Worm (Caenorhabditis elegans) whole organism, L4 larva: ENCODE measurements around the gene T22F7.4.

Experiments
- D1046.2 ChIP-seq: fragments of 200-800 bp; sonication (Bioruptor generic); IDR thresholded peaks from 2 replicates; pipeline ENCODE4 v1.3.6; 2022; ENCODE audit warnings: missing genetic modification characterization, missing compliant biosample characterization
- F49E8.2 ChIP-seq: sonication (generic microtip); optimal IDR thresholded peaks from 2 replicates; lab custom pipeline; 2016; ENCODE audit warnings: missing compliant biosample characterization, mild to moderate bottlenecking, missing genetic modification characterization, borderline replicate concordance
- T20F7.1 ChIP-seq: fragments of 200-800 bp; sonication (Bioruptor generic); optimal IDR thresholded peaks from 2 replicates; lab custom pipeline; 2018; ENCODE audit warnings: mild to moderate bottlenecking, missing genetic modification characterization, missing compliant biosample characterization
- Y48G9A.11 ChIP-seq: fragments of 200-800 bp; sonication (Bioruptor generic); IDR thresholded peaks from 2 replicates; pipeline ENCODE4 v1.3.6; 2022; ENCODE audit warnings: missing genetic modification reagents, missing genetic modification characterization, missing compliant biosample characterization
- Y5F2A.4 ChIP-seq: fragments of 200-800 bp; sonication (Bioruptor generic); optimal IDR thresholded peaks from 2 replicates; lab custom pipeline; 2018; ENCODE audit warnings: mild to moderate bottlenecking, missing genetic modification characterization, missing compliant biosample characterization
- Y75B8A.6 ChIP-seq: fragments of 200-800 bp; sonication (Bioruptor generic); IDR thresholded peaks from 2 replicates; pipeline ENCODE4 v1.3.6; 2022; ENCODE audit warnings: missing genetic modification reagents, missing genetic modification characterization, missing compliant biosample characterization
- ZK337.2 ChIP-seq: fragments of 200-800 bp; sonication (Bioruptor generic); IDR thresholded peaks from 2 replicates; pipeline ENCODE4 v1.3.6; 2022; ENCODE audit warnings: missing genetic modification reagents, missing genetic modification characterization, missing compliant biosample characterization
- ZK546.5 ChIP-seq, 2 experiments: sonication (generic microtip); optimal IDR thresholded peaks; 2 replicates each; lab custom pipeline; 2017; ENCODE audit warnings: missing biosample characterization in 2 of 2, missing genetic modification characterization in 2 of 2
- attf-4 ChIP-seq: sonication (generic microtip); optimal IDR thresholded peaks from 3 replicates; lab custom pipeline; 2017; ENCODE audit warnings: missing biosample characterization, missing genetic modification characterization
- ceh-28 ChIP-seq: fragments of 150-350 bp; optimal IDR thresholded peaks from 2 replicates; lab custom pipeline; 2014; ENCODE audit warnings: missing biosample characterization, missing genetic modification reagents, missing genetic modification characterization
- ceh-32 ChIP-seq: sonication (generic microtip); optimal IDR thresholded peaks from 2 replicates; lab custom pipeline; 2016; ENCODE audit warnings: mild to moderate bottlenecking, missing genetic modification characterization, missing compliant biosample characterization; ENCODE audit not compliant: poor library complexity
- ces-1 ChIP-seq: fragments of 150-350 bp; sonication (generic microtip); optimal IDR thresholded peaks from 4 replicates; lab custom pipeline; 2014; ENCODE audit warnings: missing biosample characterization, missing genetic modification reagents, missing genetic modification characterization
- cey-2 ChIP-seq: sonication (generic microtip); optimal IDR thresholded peaks from 3 replicates; lab custom pipeline; 2017; ENCODE audit warnings: missing genetic modification characterization, mild to moderate bottlenecking, missing compliant biosample characterization, antibody characterized with exemption, borderline replicate concordance; ENCODE audit not compliant: insufficient read depth
- ctbp-1 ChIP-seq: fragments of 200-800 bp; sonication (Bioruptor generic); IDR thresholded peaks from 2 replicates; pipeline ENCODE4 v1.3.6; 2022; ENCODE audit warnings: missing genetic modification reagents, missing genetic modification characterization, missing compliant biosample characterization
- daf-19 ChIP-seq: fragments of 200-800 bp; sonication (Bioruptor generic); conservative IDR thresholded peaks from 2 replicates; pipeline ENCODE4 v1.3.6; 2022; ENCODE audit warnings: missing genetic modification characterization, missing compliant biosample characterization
- daf-8 ChIP-seq: fragments of 200-800 bp; sonication (Bioruptor generic); IDR thresholded peaks from 2 replicates; pipeline ENCODE4 v1.3.6; 2022; ENCODE audit warnings: missing genetic modification characterization, missing compliant biosample characterization
- dmd-6 ChIP-seq: fragments of 200-800 bp; sonication (Bioruptor generic); IDR thresholded peaks from 2 replicates; pipeline ENCODE4 v1.3.6; 2022; ENCODE audit warnings: missing genetic modification reagents, missing genetic modification characterization, missing compliant biosample characterization
- dmd-8 ChIP-seq: fragments of 200-800 bp; sonication (Bioruptor generic); IDR thresholded peaks from 2 replicates; pipeline ENCODE4 v1.3.6; 2022; ENCODE audit warnings: missing genetic modification characterization, missing compliant biosample characterization
- dmd-9 ChIP-seq: fragments of 200-800 bp; sonication (Bioruptor generic); IDR thresholded peaks from 2 replicates; pipeline ENCODE4 v1.3.6; 2022; ENCODE audit warnings: missing genetic modification reagents, missing genetic modification characterization, missing compliant biosample characterization
- dpl-1 ChIP-seq: fragments of 150-350 bp; optimal IDR thresholded peaks from 2 replicates; lab custom pipeline; 2014; ENCODE audit warnings: missing biosample characterization, missing genetic modification reagents, missing genetic modification characterization
- duxl-1 ChIP-seq: sonication (generic microtip); optimal IDR thresholded peaks from 2 replicates; lab custom pipeline; 2016; ENCODE audit warnings: mild to moderate bottlenecking, missing genetic modification characterization, moderate library complexity, missing compliant biosample characterization; ENCODE audit not compliant: poor library complexity
- fkh-10 ChIP-seq: fragments of 150-350 bp; optimal IDR thresholded peaks from 2 replicates; lab custom pipeline; 2014; ENCODE audit warnings: missing biosample characterization, missing genetic modification reagents, missing genetic modification characterization
- hif-1 ChIP-seq, 2 experiments: sonication (generic microtip); optimal IDR thresholded peaks; 2 replicates each; lab custom pipeline; 2016 to 2017; ENCODE audit warnings: missing compliant biosample characterization in 2 of 2, missing genetic modification characterization in 2 of 2, missing genetic modification reagents in 2 of 2, missing genotype in 2 of 2, mild to moderate bottlenecking in 1 of 2
- jun-1 ChIP-seq: fragments of 150-350 bp; optimal IDR thresholded peaks from 2 replicates; lab custom pipeline; 2014; ENCODE audit warnings: missing biosample characterization, missing genetic modification reagents, missing genetic modification characterization
- lin-1 ChIP-seq: fragments of 200-800 bp; sonication (Bioruptor generic); IDR thresholded peaks from 2 replicates; pipeline ENCODE4 v1.3.6; 2022; ENCODE audit warnings: missing genetic modification reagents, missing genetic modification characterization, missing compliant biosample characterization
- lin-39 ChIP-seq: fragments of 150-350 bp; optimal IDR thresholded peaks from 2 replicates; lab custom pipeline; 2014; ENCODE audit warnings: missing biosample characterization, missing genetic modification reagents, missing genetic modification characterization
- madf-5 ChIP-seq, 2 experiments: fragments of 200-800 bp; sonication (Bioruptor generic); IDR thresholded peaks; 2 replicates each; pipeline ENCODE4 v1.3.6; 2022; ENCODE audit warnings: missing compliant biosample characterization in 2 of 2, missing genetic modification characterization in 2 of 2
- madf-9 ChIP-seq: fragments of 200-800 bp; sonication (Bioruptor generic); conservative IDR thresholded peaks from 2 replicates; pipeline ENCODE4 v1.3.6; 2022; ENCODE audit warnings: missing genetic modification reagents, missing genetic modification characterization, missing compliant biosample characterization
- mep-1 ChIP-seq: fragments of 150-350 bp; sonication (generic microtip); optimal IDR thresholded peaks from 3 replicates; lab custom pipeline; 2014; ENCODE audit warnings: missing biosample characterization, missing genetic modification characterization
- mxl-2 ChIP-seq: fragments of 200-800 bp; sonication (Bioruptor generic); conservative IDR thresholded peaks from 2 replicates; pipeline ENCODE4 v1.3.6; 2022; ENCODE audit warnings: missing genetic modification reagents, missing genetic modification characterization, missing compliant biosample characterization
- nhr-102 ChIP-seq: sonication (generic microtip); optimal IDR thresholded peaks from 2 replicates; lab custom pipeline; 2016; ENCODE audit warnings: mild to moderate bottlenecking, missing genetic modification characterization, moderate library complexity, missing compliant biosample characterization
- nhr-237 ChIP-seq: sonication (generic microtip); optimal IDR thresholded peaks from 2 replicates; lab custom pipeline; 2017; ENCODE audit warnings: missing biosample characterization, missing genetic modification characterization
- nhr-28 ChIP-seq: fragments of 150-350 bp; optimal IDR thresholded peaks from 2 replicates; lab custom pipeline; 2014; ENCODE audit warnings: missing biosample characterization, missing genetic modification characterization
- nhr-48 ChIP-seq: sonication (generic microtip); optimal IDR thresholded peaks from 2 replicates; lab custom pipeline; 2016; ENCODE audit warnings: mild to moderate bottlenecking, missing genetic modification characterization, missing compliant biosample characterization
- pha-4 ChIP-seq, 2 experiments: fragments of 150-350 bp in 1 of 2; fragments of 200-800 bp in 1 of 2; sonication (Bioruptor generic) in 1 of 2; IDR thresholded peaks in 1 of 2; optimal IDR thresholded peaks in 1 of 2; 2 replicates each; pipeline versions ENCODE4 v1.3.6 to Lab custom; 2014 to 2022; ENCODE audit warnings: missing genetic modification characterization in 2 of 2, missing genetic modification reagents in 2 of 2, missing biosample characterization in 1 of 2, missing compliant biosample characterization in 1 of 2
- php-3 ChIP-seq: fragments of 200-800 bp; sonication (Bioruptor generic); IDR thresholded peaks from 2 replicates; pipeline ENCODE4 v1.3.6; 2022; ENCODE audit warnings: missing genetic modification reagents, missing genetic modification characterization, missing compliant biosample characterization
- pqm-1 ChIP-seq: sonication (generic microtip); optimal IDR thresholded peaks from 2 replicates; lab custom pipeline; 2017; ENCODE audit warnings: missing biosample characterization, missing genetic modification characterization
- sdz-12 ChIP-seq: fragments of 200-800 bp; sonication (Bioruptor generic); optimal IDR thresholded peaks from 2 replicates; lab custom pipeline; 2018; ENCODE audit warnings: mild to moderate bottlenecking, missing genetic modification characterization, missing compliant biosample characterization
- set-16 ChIP-seq: fragments of 200-800 bp; sonication (Bioruptor generic); IDR thresholded peaks from 2 replicates; pipeline ENCODE4 v1.3.6; 2022; ENCODE audit warnings: missing genetic modification reagents, missing genetic modification characterization, missing compliant biosample characterization
- skn-1 ChIP-seq: fragments of 150-350 bp; optimal IDR thresholded peaks from 2 replicates; lab custom pipeline; 2014; ENCODE audit warnings: missing biosample characterization, missing genetic modification characterization
- spr-1 ChIP-seq: sonication (generic microtip); optimal IDR thresholded peaks from 2 replicates; lab custom pipeline; 2016; ENCODE audit warnings: mild to moderate bottlenecking, missing genetic modification characterization, missing compliant biosample characterization
- spr-3 ChIP-seq: fragments of 200-800 bp; sonication (Bioruptor generic); optimal IDR thresholded peaks from 2 replicates; lab custom pipeline; 2018; ENCODE audit warnings: mild to moderate bottlenecking, missing genetic modification characterization, missing compliant biosample characterization
- unc-130 ChIP-seq: sonication (generic microtip); optimal IDR thresholded peaks from 2 replicates; lab custom pipeline; 2016; ENCODE audit warnings: missing genetic modification reagents, missing genetic modification characterization, missing compliant biosample characterization
- unc-39 ChIP-seq: sonication (generic microtip); optimal IDR thresholded peaks from 2 replicates; lab custom pipeline; 2017; ENCODE audit warnings: missing biosample characterization, missing genetic modification characterization
- unc-62 ChIP-seq, 3 experiments: fragments of 150-350 bp in 1 of 3; sonication (generic microtip); optimal IDR thresholded peaks in 2 of 3; peaks in 1 of 3; 1 replicate in 1 of 3; 2 replicates in 2 of 3; lab custom pipeline; 2014 to 2017; ENCODE audit warnings: missing biosample characterization in 3 of 3, missing genetic modification characterization in 3 of 3, missing genetic modification reagents in 3 of 3, missing genotype in 1 of 3
- zfp-2 ChIP-seq: sonication (generic microtip); optimal IDR thresholded peaks from 2 replicates; lab custom pipeline; 2016; ENCODE audit warnings: mild to moderate bottlenecking, missing genetic modification characterization, missing compliant biosample characterization
- zfp-3 ChIP-seq: fragments of 200-800 bp; sonication (Bioruptor generic); conservative IDR thresholded peaks from 2 replicates; pipeline ENCODE4 v1.3.6; 2022; ENCODE audit warnings: missing genetic modification reagents, missing genetic modification characterization, missing compliant biosample characterization
- zip-11 ChIP-seq: fragments of 200-800 bp; sonication (Bioruptor generic); IDR thresholded peaks from 2 replicates; pipeline ENCODE4 v1.3.6; 2022; ENCODE audit warnings: missing genetic modification characterization, missing compliant biosample characterization
- ztf-7 ChIP-seq: fragments of 150-350 bp; optimal IDR thresholded peaks from 2 replicates; lab custom pipeline; 2014; ENCODE audit warnings: missing biosample characterization, missing genetic modification characterization

T22F7.4 gene

ce11 chrIII:502583-502982 lies 24.1 kb downstream of the T22F7.4 start (continued):
- TF ChIP-seq madf-9 (GFP tag; lab: Robert Waterston, UW) (peak; percentile 89), ztf-7 (tag; lab: Kevin White, UChicago) (peak; percentile 85), nhr-48 (peak; percentile 70), dmd-6 (peak; percentile 77), jun-1 (tag; lab: Kevin White, UChicago) (peak; percentile 5), sdz-12 (peak; percentile 48), D1046.2 (GFP tag; lab: Robert Waterston, UW) (peak; percentile 81), duxl-1 (peak; percentile 81), spr-1 (tag; lab: Kevin White, UChicago) (peak; percentile 89), pqm-1 (tag; lab: Kevin White, UChicago) (peak; percentile 20), hif-1 (tag; optimal IDR thresholded peaks at IDR 0.05; lab: Kevin White, UChicago) (peak; percentile 33 to 75), Y48G9A.11 (GFP tag; lab: Robert Waterston, UW) (peak; percentile 78), php-3 (GFP tag; lab: Robert Waterston, UW) (peak; percentile 82), daf-8 (GFP tag; lab: Robert Waterston, UW) (no peak), fkh-10 (GFP tag; lab: Kevin White, UChicago) (peak; percentile 39), skn-1 (no peak), nhr-102 (tag; lab: Kevin White, UChicago) (peak; percentile 88), cey-2 (tag; lab: Kevin White, UChicago) (no peak), zfp-3 (GFP tag; lab: Robert Waterston, UW) (peak; percentile 85), lin-39 (tag; lab: Kevin White, UChicago) (no peak), ZK546.5 (tag; optimal IDR thresholded peaks at IDR 0.05; lab: Kevin White, UChicago) (no peak), T20F7.1 (no peak), ceh-28 (no peak), F49E8.2 (peak; percentile 83), pha-4 (GFP tag; IDR thresholded peaks at IDR 0.05; lab: Robert Waterston, UW) (peak; percentile 92), pha-4 (tag; optimal IDR thresholded peaks at IDR 0.05; lab: Kevin White, UChicago) (no peak), unc-62 (GFP tag; optimal IDR thresholded peaks at IDR 0.05 in 1 of 2; lab: Kevin White, UChicago) (peak in 1 of 2 experiments; percentile 93), unc-62 (tag; optimal IDR thresholded peaks at IDR 0.05; lab: Kevin White, UChicago) (no peak), mep-1 (tag; lab: Kevin White, UChicago) (no peak), daf-19 (GFP tag; lab: Robert Waterston, UW) (no peak; the same call in 1 of the 2 replicates), lin-1 (GFP tag; lab: Robert Waterston, UW) (peak; percentile 93), ceh-32 (tag; lab: Kevin White, UChicago) (no peak), ctbp-1 (peak; percentile 93), nhr-28 (tag; lab: Kevin White, UChicago) (peak; percentile 74), mxl-2 (peak; percentile 65; the same call in 1 of the 2 replicates), spr-3 (peak; percentile 88), madf-5 (GFP tag; IDR thresholded peaks at IDR 0.05; lab: Robert Waterston, UW) (peak; percentile 80 to 96), set-16 (peak; percentile 43; the same call in 1 of the 2 replicates), Y75B8A.6 (GFP tag; lab: Robert Waterston, UW) (peak; percentile 67; the same call in 1 of the 2 replicates), zip-11 (GFP tag; lab: Robert Waterston, UW) (peak; percentile 81), ZK337.2 (GFP tag; lab: Robert Waterston, UW) (peak; percentile 81), unc-130 (GFP tag; lab: Kevin White, UChicago) (peak; percentile 80), nhr-237 (tag; lab: Kevin White, UChicago) (no peak), dpl-1 (GFP tag; lab: Kevin White, UChicago) (peak; percentile 57), dmd-9 (GFP tag; lab: Robert Waterston, UW) (peak; percentile 92), zfp-2 (peak; percentile 66), attf-4 (no peak), dmd-8 (GFP tag; lab: Robert Waterston, UW) (peak; percentile 84), unc-39 (tag; lab: Kevin White, UChicago) (no peak), ces-1 (peak; percentile 7), Y5F2A.4 (GFP tag; lab: Kevin White, UChicago) (peak; percentile 83)
